Worm (Caenorhabditis elegans) whole organism, L2 larva: ENCODE results near the gene rhy-1.

ENCODE experiments used
- elt-3 ChIP-seq: sonication (generic microtip); optimal IDR thresholded peaks from 2 replicates; lab custom pipeline; 2017; ENCODE audit warnings: missing biosample characterization, missing genetic modification characterization
- lin-39 ChIP-seq: fragments of 150-350 bp; optimal IDR thresholded peaks from 2 replicates; lab custom pipeline; 2014; ENCODE audit warnings: missing biosample characterization, missing genetic modification reagents, missing genetic modification characterization
- nhr-12 ChIP-seq: fragments of 150-350 bp; optimal IDR thresholded peaks from 2 replicates; lab custom pipeline; 2014; ENCODE audit warnings: missing biosample characterization, missing genetic modification characterization
- sma-9 ChIP-seq, 2 experiments: fragments of 150-350 bp in 1 of 2; sonication (generic microtip) in 1 of 2; optimal IDR thresholded peaks; 2 replicates each; lab custom pipeline; 2014 to 2016; ENCODE audit warnings: missing genetic modification characterization in 2 of 2, mild to moderate bottlenecking in 1 of 2, missing biosample characterization in 1 of 2, missing compliant biosample characterization in 1 of 2, missing genetic modification reagents in 1 of 2, moderate library complexity in 1 of 2
- snpc-4 ChIP-seq: fragments of 150-350 bp; optimal IDR thresholded peaks from 2 replicates; lab custom pipeline; 2014; ENCODE audit warnings: missing biosample characterization, missing genetic modification characterization
- unc-39 ChIP-seq: fragments of 150-350 bp; optimal IDR thresholded peaks from 2 replicates; lab custom pipeline; 2014; ENCODE audit warnings: missing biosample characterization, missing genetic modification characterization
- unc-62 ChIP-seq: fragments of 150-350 bp; optimal IDR thresholded peaks from 2 replicates; lab custom pipeline; 2014; ENCODE audit warnings: missing biosample characterization, missing genetic modification reagents, missing genetic modification characterization

ce11 chrII:9210076-9210475 lies 48.9 kb downstream of the rhy-1 start, which contains the start of gene ZK1067.4:
- TF ChIP-seq unc-62 (GFP tag; lab: Kevin White, UChicago) = no peak
- TF ChIP-seq nhr-12 (tag; lab: Kevin White, UChicago) = no peak
- no peak for TF ChIP-seq elt-3
- TF ChIP-seq sma-9 (GFP tag; optimal IDR thresholded peaks at IDR 0.05; lab: Kevin White, UChicago) = no peak
- TF ChIP-seq sma-9 (tag; optimal IDR thresholded peaks at IDR 0.05; lab: Kevin White, UChicago) = no peak
- TF ChIP-seq snpc-4 (tag; lab: Kevin White, UChicago) = no peak
- TF ChIP-seq lin-39 (tag; lab: Kevin White, UChicago) = no peak
- no peak for TF ChIP-seq unc-39
